Fruit fly (Drosophila melanogaster) whole organism, embryonic: ENCODE data around the gene Dad1.

Experiments used
- Asciz ChIP-seq: fragments of 200-800 bp; sonication (Bioruptor generic); optimal IDR thresholded peaks from 2 replicates; lab custom pipeline; 2017; ENCODE audit warnings: missing biosample characterization, mild to moderate bottlenecking, missing genetic modification characterization, missing genetic modification reagents
- CG10366 ChIP-seq: fragments of 200-800 bp; sonication (Bioruptor generic); IDR thresholded peaks from 2 replicates; pipeline ENCODE4 v1.3.6; 2022; ENCODE audit warnings: missing biosample characterization, missing genetic modification characterization
- CG11504 ChIP-seq: fragments of 200-800 bp; sonication (Bioruptor generic); optimal IDR thresholded peaks from 3 replicates; lab custom pipeline; 2019; ENCODE audit warnings: missing biosample characterization, mild to moderate bottlenecking, missing genetic modification characterization, moderate library complexity
- CG13296 ChIP-seq: fragments of 200-800 bp; sonication (Bioruptor generic); optimal IDR thresholded peaks from 3 replicates; lab custom pipeline; 2018; ENCODE audit warnings: missing biosample characterization, mild to moderate bottlenecking, missing genetic modification characterization
- CG13894 ChIP-seq: fragments of 200-800 bp; sonication (Bioruptor generic); optimal IDR thresholded peaks from 3 replicates; lab custom pipeline; 2018; ENCODE audit warnings: missing biosample characterization, mild to moderate bottlenecking, missing genetic modification characterization, moderate library complexity
- CG14860 ChIP-seq: fragments of 200-800 bp; sonication (Bioruptor generic); IDR thresholded peaks from 3 replicates; pipeline ENCODE4 v1.3.6; 2022; ENCODE audit warnings: missing biosample characterization, missing genetic modification characterization; ENCODE audit not compliant: partially characterized antibody
- CG15514 ChIP-seq: fragments of 200-800 bp; sonication (Bioruptor generic); optimal IDR thresholded peaks from 3 replicates; lab custom pipeline; 2017; ENCODE audit warnings: missing biosample characterization, missing genetic modification characterization, mild to moderate bottlenecking, moderate library complexity, missing genetic modification reagents
- CG17912 ChIP-seq: fragments of 200-800 bp; sonication (Bioruptor generic); optimal IDR thresholded peaks from 2 replicates; lab custom pipeline; 2018; ENCODE audit warnings: missing biosample characterization, mild to moderate bottlenecking, missing genetic modification characterization
- CG18619 ChIP-seq: fragments of 200-800 bp; sonication (Bioruptor generic); optimal IDR thresholded peaks from 3 replicates; lab custom pipeline; 2017; ENCODE audit warnings: missing biosample characterization, mild to moderate bottlenecking, missing genetic modification characterization
- CG2120 ChIP-seq: fragments of 200-800 bp; sonication (Bioruptor generic); optimal IDR thresholded peaks from 3 replicates; lab custom pipeline; 2016; ENCODE audit warnings: missing biosample characterization, missing genetic modification characterization
- CG2678 ChIP-seq: fragments of 200-800 bp; sonication (Bioruptor generic); optimal IDR thresholded peaks from 3 replicates; lab custom pipeline; 2019; ENCODE audit warnings: missing biosample characterization, mild to moderate bottlenecking, missing genetic modification characterization, moderate library complexity
- CG2712 ChIP-seq: fragments of 200-800 bp; optimal IDR thresholded peaks from 3 replicates; lab custom pipeline; 2019; ENCODE audit warnings: missing biosample characterization, mild to moderate bottlenecking, missing genetic modification characterization, moderate library complexity
- CG2875 ChIP-seq: fragments of 200-800 bp; sonication (Bioruptor generic); optimal IDR thresholded peaks from 2 replicates; lab custom pipeline; 2017; ENCODE audit warnings: missing biosample characterization, mild to moderate bottlenecking, missing genetic modification characterization, missing genetic modification reagents
- CG3065 ChIP-seq: fragments of 200-800 bp; sonication (Bioruptor generic); optimal IDR thresholded peaks from 2 replicates; lab custom pipeline; 2016; ENCODE audit warnings: missing biosample characterization, missing genetic modification characterization
- CG3281 ChIP-seq: fragments of 200-800 bp; sonication (Bioruptor generic); optimal IDR thresholded peaks from 3 replicates; lab custom pipeline; 2017; ENCODE audit warnings: missing biosample characterization, mild to moderate bottlenecking, missing genetic modification characterization
- CG33557 ChIP-seq: fragments of 200-800 bp; sonication (Bioruptor generic); optimal IDR thresholded peaks from 2 replicates; lab custom pipeline; 2019; ENCODE audit warnings: missing biosample characterization, mild to moderate bottlenecking, missing genetic modification characterization, moderate library complexity
- CG3726 ChIP-seq: fragments of 200-800 bp; sonication (Bioruptor generic); IDR thresholded peaks from 3 replicates; pipeline ENCODE4, ENCODE4 v1.3.6; 2022; ENCODE audit warnings: missing biosample characterization, missing genetic modification characterization
- CG3838 ChIP-seq: fragments of 200-800 bp; sonication (Bioruptor generic); optimal IDR thresholded peaks from 3 replicates; lab custom pipeline; 2016; ENCODE audit warnings: missing biosample characterization, missing genetic modification characterization
- CG4707 ChIP-seq: fragments of 200-800 bp; sonication (Bioruptor generic); optimal IDR thresholded peaks from 2 replicates; lab custom pipeline; 2018; ENCODE audit warnings: missing biosample characterization, mild to moderate bottlenecking, missing genetic modification characterization, moderate library complexity
- CG6254 ChIP-seq: fragments of 200-800 bp; sonication (Bioruptor generic); optimal IDR thresholded peaks from 3 replicates; lab custom pipeline; 2017; ENCODE audit warnings: mild to moderate bottlenecking, missing biosample characterization, missing genetic modification reagents, missing genetic modification characterization
- CG7987 ChIP-seq: fragments of 200-800 bp; sonication (Bioruptor generic); optimal IDR thresholded peaks from 2 replicates; lab custom pipeline; 2018; ENCODE audit warnings: missing biosample characterization, mild to moderate bottlenecking, missing genetic modification characterization, moderate library complexity
- Deaf1 ChIP-seq: fragments of 200-800 bp; optimal IDR thresholded peaks from 3 replicates; lab custom pipeline; 2019; ENCODE audit warnings: missing biosample characterization, mild to moderate bottlenecking, missing genetic modification characterization, moderate library complexity
- Dip2 ChIP-seq: fragments of 200-800 bp; sonication (Bioruptor generic); IDR thresholded peaks from 2 replicates; pipeline ENCODE4 v1.3.6; 2022; ENCODE audit warnings: missing biosample characterization, missing genetic modification characterization
- Doc2 ChIP-seq: fragments of 200-800 bp; sonication (Bioruptor generic); IDR thresholded peaks from 2 replicates; pipeline ENCODE4 v1.3.6; 2022; ENCODE audit warnings: missing biosample characterization, missing genetic modification characterization
- Mrtf ChIP-seq: fragments of 200-800 bp; sonication (Bioruptor generic); IDR thresholded peaks from 3 replicates; pipeline ENCODE4 v1.3.6; 2022; ENCODE audit warnings: missing biosample characterization, missing genetic modification characterization
- NFAT ChIP-seq: fragments of 200-800 bp; sonication (Bioruptor generic); IDR thresholded peaks from 2 replicates; pipeline ENCODE4 v1.3.6; 2022; ENCODE audit warnings: missing biosample characterization, missing genetic modification characterization
- Pdp1 ChIP-seq, 2 experiments: fragments of 200-800 bp; sonication (Bioruptor generic); optimal IDR thresholded peaks; 3 replicates each; lab custom pipeline; 2016; ENCODE audit warnings: missing biosample characterization in 2 of 2, missing genetic modification characterization in 2 of 2, mild to moderate bottlenecking in 1 of 2, moderate library complexity in 1 of 2
- Rx ChIP-seq: fragments of 200-800 bp; sonication (Bioruptor generic); IDR thresholded peaks from 2 replicates; pipeline ENCODE4 v1.3.6; 2022; ENCODE audit warnings: missing biosample characterization, missing genetic modification characterization
- Side ChIP-seq: fragments of 200-800 bp; sonication (Bioruptor generic); optimal IDR thresholded peaks from 2 replicates; lab custom pipeline; 2016; ENCODE audit warnings: missing biosample characterization, missing genetic modification characterization
- Spps ChIP-seq: fragments of 200-800 bp; sonication (Bioruptor generic); optimal IDR thresholded peaks from 2 replicates; lab custom pipeline; 2018; ENCODE audit warnings: missing biosample characterization, mild to moderate bottlenecking, missing genetic modification characterization
- az2 ChIP-seq: fragments of 200-800 bp; sonication (Bioruptor generic); optimal IDR thresholded peaks from 3 replicates; lab custom pipeline; 2016; ENCODE audit warnings: missing biosample characterization, missing genetic modification characterization
- bowl ChIP-seq: fragments of 200-800 bp; sonication (Bioruptor generic); IDR thresholded peaks from 2 replicates; pipeline ENCODE4 v1.3.6; 2022; ENCODE audit warnings: missing biosample characterization, missing genetic modification characterization
- crol ChIP-seq: fragments of 200-800 bp; sonication (Bioruptor generic); IDR thresholded peaks from 2 replicates; pipeline ENCODE4 v1.3.6; 2022; ENCODE audit warnings: missing biosample characterization, missing genetic modification characterization
- dmrt11E ChIP-seq: fragments of 200-800 bp; sonication (Bioruptor generic); optimal IDR thresholded peaks from 3 replicates; lab custom pipeline; 2018; ENCODE audit warnings: missing biosample characterization, mild to moderate bottlenecking, missing genetic modification characterization, moderate library complexity
- dpn ChIP-seq, 2 experiments: fragments of 200-800 bp; sonication (Bioruptor generic); optimal IDR thresholded peaks; 3 replicates each; lab custom pipeline; 2016; ENCODE audit warnings: missing biosample characterization in 2 of 2, missing genetic modification characterization in 2 of 2
- ftz-f1 ChIP-seq: fragments of 200-800 bp; sonication (Bioruptor generic); optimal IDR thresholded peaks from 2 replicates; lab custom pipeline; 2016; ENCODE audit warnings: missing biosample characterization, missing genetic modification characterization
- gro ChIP-seq: fragments of 200-800 bp; sonication (Bioruptor generic); optimal IDR thresholded peaks from 2 replicates; lab custom pipeline; 2016; ENCODE audit warnings: missing biosample characterization, missing genetic modification characterization
- gsb-n ChIP-seq: fragments of 200-800 bp; sonication (Bioruptor generic); optimal IDR thresholded peaks from 3 replicates; lab custom pipeline; 2018; ENCODE audit warnings: missing biosample characterization, mild to moderate bottlenecking, missing genetic modification characterization
- her ChIP-seq: fragments of 200-800 bp; sonication (Bioruptor generic); optimal IDR thresholded peaks from 2 replicates; lab custom pipeline; 2016; ENCODE audit warnings: missing biosample characterization, missing genetic modification characterization
- hkb ChIP-seq, 2 experiments: fragments of 200-800 bp in 1 of 2; fragments of >200 bp in 1 of 2; sonication (Bioruptor generic) in 1 of 2; IDR thresholded peaks in 1 of 2; optimal IDR thresholded peaks in 1 of 2; 2 replicates each; pipeline versions ENCODE4 v1.3.6 to Lab custom; 2017 to 2022; ENCODE audit warnings: missing biosample characterization in 1 of 2, missing genetic modification characterization in 1 of 2
- jigr1 ChIP-seq: fragments of 200-800 bp; sonication (Bioruptor generic); IDR thresholded peaks from 3 replicates; pipeline ENCODE4 v1.3.6; 2022; ENCODE audit warnings: missing biosample characterization, missing genetic modification characterization
- lilli ChIP-seq: fragments of 200-800 bp; sonication (Bioruptor generic); optimal IDR thresholded peaks from 3 replicates; lab custom pipeline; 2016; ENCODE audit warnings: missing biosample characterization, missing genetic modification characterization
- lmd ChIP-seq: fragments of 200-800 bp; sonication (Bioruptor generic); IDR thresholded peaks from 2 replicates; pipeline ENCODE4 v1.3.6; 2022; ENCODE audit warnings: missing biosample characterization, missing genetic modification characterization
- mld ChIP-seq: fragments of 200-800 bp; sonication (Bioruptor generic); IDR thresholded peaks from 3 replicates; pipeline ENCODE4 v1.3.6; 2022; ENCODE audit warnings: missing biosample characterization, missing genetic modification characterization; ENCODE audit not compliant: partially characterized antibody
- ro ChIP-seq: fragments of 200-800 bp; sonication (Bioruptor generic); IDR thresholded peaks from 2 replicates; pipeline ENCODE4 v1.3.6; 2022; ENCODE audit warnings: missing biosample characterization, missing genetic modification characterization
- stc ChIP-seq: fragments of 200-800 bp; sonication (Bioruptor generic); IDR thresholded peaks from 2 replicates; pipeline ENCODE4 v1.3.6; 2022; ENCODE audit warnings: missing biosample characterization, missing genetic modification characterization
- tap ChIP-seq: fragments of 200-800 bp; optimal IDR thresholded peaks from 3 replicates; lab custom pipeline; 2019; ENCODE audit warnings: missing biosample characterization, mild to moderate bottlenecking, missing genetic modification characterization, moderate library complexity
- tgo ChIP-seq: fragments of 200-800 bp; sonication (Bioruptor generic); IDR thresholded peaks from 3 replicates; pipeline ENCODE4 v1.3.6; 2022; ENCODE audit warnings: missing biosample characterization, missing genetic modification characterization
- twi ChIP-seq: fragments of 200-800 bp; optimal IDR thresholded peaks from 2 replicates; lab custom pipeline; 2019; ENCODE audit warnings: missing biosample characterization, mild to moderate bottlenecking, missing genetic modification characterization, moderate library complexity
- zfh1 ChIP-seq: fragments of 200-800 bp; sonication (Bioruptor generic); IDR thresholded peaks from 3 replicates; pipeline ENCODE4 v1.3.6; 2022; ENCODE audit warnings: missing biosample characterization, missing genetic modification characterization

Gene Dad1

DNA sequence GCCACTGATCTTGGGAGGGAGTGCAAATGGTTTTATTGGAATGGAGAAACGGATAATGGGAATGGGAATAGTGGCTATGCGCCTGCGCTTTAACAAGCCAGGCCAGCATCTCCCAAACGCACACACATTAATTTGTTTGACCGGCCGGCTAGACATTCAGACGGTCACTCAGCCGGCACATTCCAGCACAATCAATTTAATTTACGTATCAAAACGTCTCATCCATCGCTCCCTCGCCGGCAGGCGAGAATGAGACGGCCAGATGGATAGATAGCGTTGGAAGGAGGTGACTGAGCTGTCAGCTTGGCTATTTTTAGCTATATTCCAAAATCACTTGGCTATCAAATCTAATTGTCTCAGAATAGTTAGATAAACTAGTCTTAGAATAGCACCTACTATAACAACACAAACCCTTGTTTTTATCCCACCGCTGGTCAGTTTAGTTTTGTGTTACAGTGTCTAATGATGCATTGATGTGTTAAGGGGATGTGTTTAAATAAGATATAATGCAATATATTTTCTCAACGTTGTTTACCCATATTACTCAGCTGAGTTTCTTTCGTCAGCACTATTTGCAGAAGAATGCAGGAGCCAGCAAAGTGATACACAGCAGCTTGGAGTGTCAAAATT is 39.6 kb upstream of the Dad1 start (continued):
- no peak for TF ChIP-seq crol
- TF ChIP-seq CG6254 (GFP tag; lab: Kevin White, UChicago), result no peak
- TF ChIP-seq zfh1, result no peak
- TF ChIP-seq ro, result no peak
- TF ChIP-seq jigr1 (GFP tag; lab: Robert Waterston, UW), result no peak
- TF ChIP-seq Side (GFP tag; lab: Kevin White, UChicago), result no peak
- TF ChIP-seq az2, result no peak
- no peak for TF ChIP-seq tgo (GFP tag; lab: Robert Waterston, UW)
- no peak for TF ChIP-seq Doc2 (GFP tag; lab: Robert Waterston, UW)
- TF ChIP-seq CG2875 (GFP tag; lab: Kevin White, UChicago), result peak; percentile 53
- peak; percentile 36 for TF ChIP-seq CG2678
- TF ChIP-seq Mrtf (GFP tag; lab: Robert Waterston, UW), result no peak
- TF ChIP-seq dmrt11E (tag; lab: Kevin White, UChicago), result peak; percentile 31
- no peak for TF ChIP-seq ftz-f1 (GFP tag; lab: Kevin White, UChicago)
- no peak for TF ChIP-seq CG14860 (GFP tag; lab: Robert Waterston, UW)
- no peak for TF ChIP-seq CG17912 (GFP tag; lab: Kevin White, UChicago)
- no peak for TF ChIP-seq CG3838 (GFP tag; lab: Kevin White, UChicago)
- TF ChIP-seq tap (tag; lab: Kevin White, UChicago), result peak; percentile 5
- no peak for TF ChIP-seq bowl (GFP tag; lab: Robert Waterston, UW)
- no peak for TF ChIP-seq gsb-n (tag; lab: Kevin White, UChicago)
- TF ChIP-seq CG33557 (GFP tag; lab: Kevin White, UChicago), result peak; percentile 29
- no peak for TF ChIP-seq CG10366 (GFP tag; lab: Robert Waterston, UW)
- no peak for TF ChIP-seq CG3065 (GFP tag; lab: Kevin White, UChicago)
- no peak for TF ChIP-seq CG3281 (GFP tag; lab: Kevin White, UChicago)
- no peak for TF ChIP-seq CG13894 (tag; lab: Kevin White, UChicago)
- peak; percentile 2 for TF ChIP-seq Asciz
- peak; percentile 21 for TF ChIP-seq CG11504
- TF ChIP-seq dpn (GFP tag; optimal IDR thresholded peaks at IDR 0.05; lab: Kevin White, UChicago), result no peak
- TF ChIP-seq CG3726 (GFP tag; lab: Robert Waterston, UW), result no peak
- no peak for TF ChIP-seq CG18619 (GFP tag; lab: Kevin White, UChicago)
- TF ChIP-seq CG7987 (GFP tag; lab: Kevin White, UChicago), result no peak
- TF ChIP-seq Spps (tag; lab: Kevin White, UChicago), result peak; percentile 29
- TF ChIP-seq Rx (GFP tag; lab: Robert Waterston, UW), result no peak
- TF ChIP-seq hkb (optimal IDR thresholded peaks at IDR 0.05; lab: Kevin White, UChicago), result no peak
- TF ChIP-seq hkb (GFP tag; IDR thresholded peaks at IDR 0.05; lab: Robert Waterston, UW), result no peak
- TF ChIP-seq NFAT (GFP tag; lab: Robert Waterston, UW), result no peak
- TF ChIP-seq Deaf1 (tag; lab: Kevin White, UChicago), result no peak
- TF ChIP-seq gro (GFP tag; lab: Kevin White, UChicago), result no peak
- TF ChIP-seq mld (GFP tag; lab: Robert Waterston, UW), result no peak
- no peak for TF ChIP-seq CG2120 (GFP tag; lab: Kevin White, UChicago)
- TF ChIP-seq her, result no peak
- TF ChIP-seq lmd (GFP tag; lab: Robert Waterston, UW), result no peak
- no peak for TF ChIP-seq lilli (GFP tag; lab: Kevin White, UChicago)
- TF ChIP-seq CG13296 (GFP tag; lab: Kevin White, UChicago), result no peak
- peak; percentile 45 for TF ChIP-seq CG4707 (GFP tag; lab: Kevin White, UChicago)
- no peak for TF ChIP-seq stc (GFP tag; lab: Robert Waterston, UW)
- no peak for TF ChIP-seq twi
- no peak for TF ChIP-seq CG15514 (GFP tag; lab: Kevin White, UChicago)
- TF ChIP-seq CG2712 (tag; lab: Kevin White, UChicago), result peak; percentile 47
- no peak for TF ChIP-seq Pdp1 (GFP tag; optimal IDR thresholded peaks at IDR 0.05; lab: Kevin White, UChicago)
- TF ChIP-seq Dip2, result no peak
